Worm (Caenorhabditis elegans) whole organism, L2 larva: ENCODE measurements around the gene F46B6.4.

Source experiments
- F13H6.1 ChIP-seq: sonication (generic microtip); optimal IDR thresholded peaks from 2 replicates; lab custom pipeline; 2016; ENCODE audit warnings: missing genetic modification characterization, missing compliant biosample characterization
- R02D3.7 ChIP-seq: fragments of 150-350 bp; optimal IDR thresholded peaks from 2 replicates; lab custom pipeline; 2014; ENCODE audit warnings: missing biosample characterization, missing genetic modification characterization
- Y55F3AM.14 ChIP-seq: fragments of 200-800 bp; sonication (Bioruptor generic); optimal IDR thresholded peaks from 2 replicates; lab custom pipeline; 2018; ENCODE audit warnings: mild to moderate bottlenecking, missing genetic modification characterization, missing compliant biosample characterization
- ZK546.5 ChIP-seq: sonication (generic microtip); optimal IDR thresholded peaks from 2 replicates; lab custom pipeline; 2017; ENCODE audit warnings: missing biosample characterization, missing genetic modification characterization
- aly-2 ChIP-seq: fragments of 150-350 bp; optimal IDR thresholded peaks from 2 replicates; lab custom pipeline; 2014; ENCODE audit warnings: missing biosample characterization, missing genetic modification characterization
- ama-1 ChIP-seq: fragments of 150-350 bp; optimal IDR thresholded peaks from 2 replicates; lab custom pipeline; 2018; ENCODE audit warnings: inconsistent platforms
- blmp-1 ChIP-seq: sonication (generic microtip); optimal IDR thresholded peaks from 2 replicates; lab custom pipeline; 2017; ENCODE audit warnings: missing genetic modification characterization, mild to moderate bottlenecking, missing compliant biosample characterization, antibody characterized with exemption, moderate library complexity; ENCODE audit not compliant: insufficient read depth
- ceh-82 ChIP-seq: fragments of 150-350 bp; optimal IDR thresholded peaks from 2 replicates; lab custom pipeline; 2014; ENCODE audit warnings: missing biosample characterization, missing genetic modification characterization
- crh-2 ChIP-seq: sonication (generic microtip); optimal IDR thresholded peaks from 2 replicates; lab custom pipeline; 2017; ENCODE audit warnings: missing biosample characterization, missing genetic modification characterization
- egl-27 ChIP-seq: sonication (generic microtip); optimal IDR thresholded peaks from 3 replicates; lab custom pipeline; 2017; ENCODE audit warnings: missing biosample characterization, missing genetic modification reagents, missing genetic modification characterization
- fos-1 ChIP-seq: fragments of 150-350 bp; optimal IDR thresholded peaks from 2 replicates; lab custom pipeline; 2014; ENCODE audit warnings: missing biosample characterization, missing genetic modification characterization
- gmeb-1 ChIP-seq: fragments of 150-350 bp; optimal IDR thresholded peaks from 2 replicates; lab custom pipeline; 2014; ENCODE audit warnings: missing biosample characterization, missing genetic modification characterization
- lin-13 ChIP-seq: fragments of 150-350 bp; optimal IDR thresholded peaks from 2 replicates; lab custom pipeline; 2014; ENCODE audit warnings: missing biosample characterization, missing genetic modification reagents, missing genetic modification characterization
- mab-5 ChIP-seq: fragments of 150-350 bp; optimal IDR thresholded peaks from 2 replicates; lab custom pipeline; 2014; ENCODE audit warnings: missing biosample characterization, missing genetic modification characterization
- mbf-1 ChIP-seq: sonication (generic microtip); optimal IDR thresholded peaks from 2 replicates; lab custom pipeline; 2017; ENCODE audit warnings: missing biosample characterization, missing genetic modification characterization
- mdl-1 ChIP-seq, 2 experiments: fragments of 150-350 bp in 1 of 2; sonication (generic microtip) in 1 of 2; optimal IDR thresholded peaks; 2 replicates each; lab custom pipeline; 2017; ENCODE audit warnings: missing biosample characterization in 2 of 2, missing genetic modification characterization in 2 of 2
- nhr-11 ChIP-seq: fragments of 150-350 bp; optimal IDR thresholded peaks from 2 replicates; lab custom pipeline; 2014; ENCODE audit warnings: missing biosample characterization, missing genetic modification characterization
- nhr-129 ChIP-seq: fragments of 150-350 bp; optimal IDR thresholded peaks from 2 replicates; lab custom pipeline; 2014; ENCODE audit warnings: missing biosample characterization, missing genetic modification characterization
- nhr-21 ChIP-seq: fragments of 150-350 bp; optimal IDR thresholded peaks from 2 replicates; lab custom pipeline; 2014; ENCODE audit warnings: missing biosample characterization, missing genetic modification characterization
- nhr-23 ChIP-seq: fragments of 150-350 bp; optimal IDR thresholded peaks from 2 replicates; lab custom pipeline; 2014; ENCODE audit warnings: missing biosample characterization, missing genetic modification reagents, missing genetic modification characterization
- nhr-237 ChIP-seq: fragments of 150-350 bp; optimal IDR thresholded peaks from 2 replicates; lab custom pipeline; 2014; ENCODE audit warnings: missing biosample characterization, missing genetic modification characterization
- nhr-25 ChIP-seq: fragments of 150-350 bp; sonication (generic microtip); optimal IDR thresholded peaks from 3 replicates; lab custom pipeline; 2014; ENCODE audit warnings: missing biosample characterization, missing genetic modification characterization
- nhr-6 ChIP-seq: fragments of 150-350 bp; optimal IDR thresholded peaks from 2 replicates; lab custom pipeline; 2014; ENCODE audit warnings: missing biosample characterization, missing genetic modification characterization
- sem-4 ChIP-seq: fragments of 150-350 bp; optimal IDR thresholded peaks from 2 replicates; lab custom pipeline; 2014; ENCODE audit warnings: missing biosample characterization, missing genetic modification reagents, missing genetic modification characterization
- sma-3 ChIP-seq: sonication (generic microtip); optimal IDR thresholded peaks from 2 replicates; lab custom pipeline; 2016; ENCODE audit warnings: missing genetic modification reagents, missing genetic modification characterization, missing compliant biosample characterization
- sma-9 ChIP-seq, 2 experiments: fragments of 150-350 bp in 1 of 2; sonication (generic microtip) in 1 of 2; optimal IDR thresholded peaks; 2 replicates each; lab custom pipeline; 2014 to 2016; ENCODE audit warnings: missing genetic modification characterization in 2 of 2, mild to moderate bottlenecking in 1 of 2, missing biosample characterization in 1 of 2, missing compliant biosample characterization in 1 of 2, missing genetic modification reagents in 1 of 2, moderate library complexity in 1 of 2
- snpc-4 ChIP-seq: fragments of 150-350 bp; optimal IDR thresholded peaks from 2 replicates; lab custom pipeline; 2014; ENCODE audit warnings: missing biosample characterization, missing genetic modification characterization
- unc-55 ChIP-seq: fragments of 150-350 bp; sonication (generic microtip); optimal IDR thresholded peaks from 3 replicates; lab custom pipeline; 2014; ENCODE audit warnings: missing biosample characterization, missing genetic modification reagents, missing genetic modification characterization
- unc-62 ChIP-seq: fragments of 150-350 bp; optimal IDR thresholded peaks from 2 replicates; lab custom pipeline; 2014; ENCODE audit warnings: missing biosample characterization, missing genetic modification reagents, missing genetic modification characterization
- zag-1 ChIP-seq: fragments of 150-350 bp; optimal IDR thresholded peaks from 2 replicates; lab custom pipeline; 2014; ENCODE audit warnings: missing biosample characterization, missing genetic modification characterization
- ztf-11 ChIP-seq: sonication (generic microtip); optimal IDR thresholded peaks from 2 replicates; lab custom pipeline; 2017; ENCODE audit warnings: missing biosample characterization, missing genetic modification characterization
- ztf-4 ChIP-seq: fragments of 150-350 bp; optimal IDR thresholded peaks from 2 replicates; lab custom pipeline; 2014; ENCODE audit warnings: missing biosample characterization, missing genetic modification characterization

F46B6.4 gene

ce11 chrV:9740858-9741257, 38.5 kb downstream of the F46B6.4 start, which contains the start of gene sta-2:
Gene sta-2, plus strand, starts transcription at chrV:9741206.
- TF ChIP-seq nhr-6 (tag; lab: Kevin White, UChicago) (peak; percentile 3), Y55F3AM.14 (GFP tag; lab: Kevin White, UChicago) (no peak), snpc-4 (tag; lab: Kevin White, UChicago) (no peak), R02D3.7 (tag; lab: Kevin White, UChicago) (no peak), nhr-129 (peak; percentile 39), ztf-11 (no peak), fos-1 (tag; lab: Kevin White, UChicago) (peak; percentile 83), sma-9 (GFP tag; optimal IDR thresholded peaks at IDR 0.05; lab: Kevin White, UChicago) (peak; percentile 16), sma-9 (tag; optimal IDR thresholded peaks at IDR 0.05; lab: Kevin White, UChicago) (no peak), lin-13 (GFP tag; lab: Kevin White, UChicago) (no peak), sma-3 (GFP tag; lab: Kevin White, UChicago) (peak; percentile 72), mdl-1 (tag; optimal IDR thresholded peaks at IDR 0.05; lab: Kevin White, UChicago) (no peak), sem-4 (tag; lab: Kevin White, UChicago) (peak; percentile 6), nhr-11 (tag; lab: Kevin White, UChicago) (no peak), ztf-4 (tag; lab: Kevin White, UChicago) (peak; percentile 36), gmeb-1 (tag; lab: Kevin White, UChicago) (peak; percentile 42), ceh-82 (tag; lab: Kevin White, UChicago) (no peak), blmp-1 (tag; lab: Kevin White, UChicago) (peak; percentile 80), mab-5 (no peak), nhr-21 (no peak), crh-2 (tag; lab: Kevin White, UChicago) (peak; percentile 22), nhr-25 (peak; percentile 81)

- no peak for TF ChIP-seq nhr-237 (tag; lab: Kevin White, UChicago)
- TF ChIP-seq blmp-1 (tag; lab: Kevin White, UChicago): no peak
- no peak for TF ChIP-seq unc-62 (GFP tag; lab: Kevin White, UChicago)
- TF ChIP-seq sma-9 (GFP tag; optimal IDR thresholded peaks at IDR 0.05; lab: Kevin White, UChicago): no peak
- no peak for TF ChIP-seq sma-9 (tag; optimal IDR thresholded peaks at IDR 0.05; lab: Kevin White, UChicago)
- TF ChIP-seq aly-2 (tag; lab: Kevin White, UChicago): no peak
- no peak for TF ChIP-seq ztf-11
- TF ChIP-seq R02D3.7 (tag; lab: Kevin White, UChicago): no peak
- no peak for TF ChIP-seq egl-27 (tag; lab: Kevin White, UChicago)
- TF ChIP-seq unc-55 (GFP tag; lab: Kevin White, UChicago): no peak
- no peak for TF ChIP-seq mbf-1
- no peak for TF ChIP-seq sma-3 (GFP tag; lab: Kevin White, UChicago)
- TF ChIP-seq lin-13 (GFP tag; lab: Kevin White, UChicago): no peak
Observed at ce11 chrV:9739402-9739801, 39.9 kb downstream of the F46B6.4 start, which contains the start of gene marc-1. Gene marc-1, plus strand, starts transcription at chrV:9739702.

- TF ChIP-seq ceh-82 (tag; lab: Kevin White, UChicago) (no peak), nhr-21 (no peak), crh-2 (tag; lab: Kevin White, UChicago) (peak; percentile 18), ztf-4 (tag; lab: Kevin White, UChicago) (no peak), mdl-1 (tag; optimal IDR thresholded peaks at IDR 0.05; lab: Kevin White, UChicago) (no peak), zag-1 (tag; lab: Kevin White, UChicago) (no peak), nhr-23 (no peak), sma-9 (GFP tag; optimal IDR thresholded peaks at IDR 0.05; lab: Kevin White, UChicago) (peak; percentile 24), sma-9 (tag; optimal IDR thresholded peaks at IDR 0.05; lab: Kevin White, UChicago) (no peak), ama-1 (lab: Kevin White, UChicago) (no peak), mab-5 (no peak), fos-1 (tag; lab: Kevin White, UChicago) (peak; percentile 71), Y55F3AM.14 (GFP tag; lab: Kevin White, UChicago) (no peak)
Observed at ce11 chrV:9738077-9738705, 41.1 kb downstream of the F46B6.4 start.

- TF ChIP-seq ZK546.5 (tag; lab: Kevin White, UChicago): no peak
- TF ChIP-seq fos-1 (tag; lab: Kevin White, UChicago): peak; percentile 78
- TF ChIP-seq crh-2 (tag; lab: Kevin White, UChicago): peak; percentile 25
- no peak for TF ChIP-seq F13H6.1 (tag; lab: Kevin White, UChicago)
- TF ChIP-seq sma-3 (GFP tag; lab: Kevin White, UChicago): no peak
- TF ChIP-seq unc-62 (GFP tag; lab: Kevin White, UChicago): no peak
Observed at ce11 chrV:9737287-9737686, 42.0 kb downstream of the F46B6.4 start, which contains the start of gene aqp-4. Gene aqp-4, plus strand, starts transcription at chrV:9737556.
